Worm (Caenorhabditis elegans): ENCODE measurements around the gene ZK550.2.

DNA sequence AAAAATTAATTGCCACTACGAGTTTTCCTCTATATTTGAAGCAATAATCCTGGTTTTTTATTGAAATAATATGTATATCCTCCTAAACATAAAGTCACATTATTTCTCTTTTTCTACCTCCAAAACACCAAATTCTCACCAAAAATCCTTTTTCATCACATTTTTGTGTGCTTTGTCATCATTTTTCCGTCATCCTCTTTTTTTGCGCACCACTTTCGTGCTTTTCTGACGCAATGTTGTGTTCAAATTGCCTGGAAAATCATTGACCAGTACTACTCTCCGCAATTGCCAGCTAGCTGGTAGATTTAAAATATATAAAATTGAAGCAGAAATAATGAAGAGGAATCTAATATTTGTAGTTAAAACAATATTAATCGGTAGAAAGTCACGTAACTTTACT lies 22.7 kb downstream of the ZK550.2 start:
- no peak for TF ChIP-seq nhr-12 (tag; optimal IDR thresholded peaks at IDR 0.05)
- TF ChIP-seq nhr-237 (tag; optimal IDR thresholded peaks at IDR 0.05) = no peak
- no peak for TF ChIP-seq snpc-4 (tag; optimal IDR thresholded peaks at IDR 0.05)
- TF ChIP-seq lin-13 (tag; optimal IDR thresholded peaks at IDR 0.05) = no peak
- TF ChIP-seq ztf-11 (tag; optimal IDR thresholded peaks at IDR 0.05) = no peak
- TF ChIP-seq pha-4 (tag; optimal IDR thresholded peaks at IDR 0.05) = no peak
- TF ChIP-seq tbx-8 (GFP tag; optimal IDR thresholded peaks at IDR 0.05) = no peak
- no peak for TF ChIP-seq mep-1 (tag; optimal IDR thresholded peaks at IDR 0.05)
- no peak for TF ChIP-seq elt-3 (tag; optimal IDR thresholded peaks at IDR 0.05)
- TF ChIP-seq sem-2 (GFP tag; optimal IDR thresholded peaks at IDR 0.05) = no peak

Data from whole organism, mixed stage, embryonic.